Worm (Caenorhabditis elegans) whole organism, young adult: ENCODE measurements around the gene H03G16.7.

ENCODE experiments used
- Y56A3A.18 ChIP-seq: fragments of 200-800 bp; sonication (Bioruptor generic); IDR thresholded peaks from 2 replicates; pipeline ENCODE4 v1.3.6; 2022; ENCODE audit warnings: missing genetic modification reagents, missing genetic modification characterization, missing compliant biosample characterization
- dpl-1 ChIP-seq: fragments of 150-350 bp; optimal IDR thresholded peaks from 2 replicates; lab custom pipeline; 2014; ENCODE audit warnings: missing biosample characterization, missing genetic modification reagents, missing genetic modification characterization
- egrh-3 ChIP-seq: fragments of 200-800 bp; sonication (Bioruptor generic); IDR thresholded peaks from 2 replicates; pipeline ENCODE4 v1.3.6; 2022; ENCODE audit warnings: missing genetic modification reagents, missing genetic modification characterization, missing compliant biosample characterization
- him-1 ChIP-seq: sonication (generic microtip); optimal IDR thresholded peaks from 2 replicates; lab custom pipeline; 2016; ENCODE audit warnings: missing genotype, missing genetic modification reagents, missing genetic modification characterization, missing compliant biosample characterization
- hmg-1.2 ChIP-seq: fragments of 200-800 bp; sonication (Bioruptor generic); IDR thresholded peaks from 2 replicates; pipeline ENCODE4 v1.3.6; 2022; ENCODE audit warnings: missing genetic modification reagents, missing genetic modification characterization, missing compliant biosample characterization
- hmg-20 ChIP-seq: fragments of 200-800 bp; sonication (Bioruptor generic); IDR thresholded peaks from 2 replicates; pipeline ENCODE4 v1.3.6; 2022; ENCODE audit warnings: missing genetic modification reagents, missing genetic modification characterization, missing compliant biosample characterization
- lag-1 ChIP-seq: fragments of 200-800 bp; sonication (Bioruptor generic); IDR thresholded peaks from 2 replicates; pipeline ENCODE4 v1.3.6; 2022; ENCODE audit warnings: missing genetic modification reagents, missing genetic modification characterization, missing compliant biosample characterization
- let-526 ChIP-seq: fragments of 200-800 bp; sonication (Bioruptor generic); IDR thresholded peaks from 2 replicates; pipeline ENCODE4 v1.3.6; 2022; ENCODE audit warnings: missing genetic modification reagents, missing genetic modification characterization, missing compliant biosample characterization
- lsy-27 ChIP-seq: sonication (generic microtip); optimal IDR thresholded peaks from 2 replicates; lab custom pipeline; 2017; ENCODE audit warnings: missing genetic modification characterization, mild to moderate bottlenecking, missing compliant biosample characterization, antibody characterized with exemption, missing genotype, borderline replicate concordance; ENCODE audit not compliant: insufficient read depth
- nhr-120 ChIP-seq: fragments of 200-800 bp; sonication (Bioruptor generic); IDR thresholded peaks from 2 replicates; pipeline ENCODE4 v1.3.6; 2022; ENCODE audit warnings: missing genetic modification characterization, missing compliant biosample characterization
- nhr-90 ChIP-seq: sonication (generic microtip); optimal IDR thresholded peaks from 2 replicates; lab custom pipeline; 2016; ENCODE audit warnings: missing genotype, mild to moderate bottlenecking, missing genetic modification characterization, missing compliant biosample characterization
- snpc-4 ChIP-seq, 5 experiments: fragments of 150-350 bp in 1 of 5; sonication (generic microtip) in 4 of 5; optimal IDR thresholded peaks; 2 replicates each; lab custom pipeline; 2014 to 2018; ENCODE audit warnings: missing genetic modification characterization in 5 of 5, missing biosample characterization in 3 of 5, antibody characterized with exemption in 2 of 5, mild to moderate bottlenecking in 2 of 5, missing compliant biosample characterization in 2 of 5, missing genotype in 2 of 5, moderate library complexity in 2 of 5, missing genetic modification reagents in 1 of 5
- unc-130 ChIP-seq: sonication (generic microtip); optimal IDR thresholded peaks from 2 replicates; lab custom pipeline; 2016; ENCODE audit warnings: missing genetic modification reagents, missing genetic modification characterization, missing compliant biosample characterization
- unc-62 ChIP-seq: fragments of 150-350 bp; optimal IDR thresholded peaks from 2 replicates; lab custom pipeline; 2014; ENCODE audit warnings: missing biosample characterization, missing genetic modification reagents, missing genetic modification characterization

DNA sequence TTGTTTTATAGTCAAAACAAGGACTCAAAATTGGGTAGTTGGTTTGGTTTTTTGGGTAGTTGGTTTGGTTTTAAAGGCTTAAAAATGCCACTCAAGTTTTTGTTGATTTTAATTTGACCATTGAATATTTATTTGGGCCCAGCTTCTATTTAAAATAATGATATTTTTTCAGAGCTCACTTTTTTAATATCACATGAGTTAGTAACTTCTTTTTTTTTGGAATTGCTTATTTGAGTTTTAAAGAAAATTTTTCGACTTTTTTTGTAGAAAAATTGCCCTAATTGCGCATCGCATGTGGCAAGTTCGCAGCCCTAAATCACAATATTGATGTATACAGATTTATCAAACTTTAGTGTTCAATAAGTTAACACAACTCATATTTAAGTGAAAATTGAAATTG lies 20.1 kb downstream of the H03G16.7 start:
- TF ChIP-seq him-1 (no peak), let-526 (GFP tag; lab: Robert Waterston, UW) (no peak), nhr-120 (GFP tag; lab: Robert Waterston, UW) (no peak), Y56A3A.18 (no peak), unc-62 (GFP tag; lab: Kevin White, UChicago) (no peak), unc-130 (GFP tag; lab: Kevin White, UChicago) (no peak), nhr-90 (tag; lab: Kevin White, UChicago) (no peak), hmg-1.2 (GFP tag; lab: Robert Waterston, UW) (no peak), lsy-27 (no peak), dpl-1 (GFP tag; lab: Kevin White, UChicago) (no peak), egrh-3 (GFP tag; lab: Robert Waterston, UW) (no peak), snpc-4 (GFP tag; optimal IDR thresholded peaks at IDR 0.05; lab: Kevin White, UChicago) (no peak), snpc-4 (tag; optimal IDR thresholded peaks at IDR 0.05; lab: Kevin White, UChicago) (no peak), lag-1 (no peak), hmg-20 (GFP tag; lab: Robert Waterston, UW) (no peak)
